Fruit fly (Drosophila melanogaster) Kc167 (cell line): ENCODE measurements around the gene CG7182.

Experiments
- Myc ChIP-seq: fragments of >200 bp; optimal IDR thresholded peaks from 2 replicates; lab custom pipeline; 2017; ENCODE audit warnings: missing external identifiers
- Sin3A ChIP-seq: fragments of >200 bp; optimal IDR thresholded peaks from 2 replicates; lab custom pipeline; 2018; ENCODE audit warnings: missing external identifiers
- h ChIP-seq: fragments of >200 bp; optimal IDR thresholded peaks from 3 replicates; lab custom pipeline; 2018; ENCODE audit warnings: missing external identifiers
- insv ChIP-seq: fragments of >200 bp; optimal IDR thresholded peaks from 3 replicates; lab custom pipeline; 2018; ENCODE audit warnings: missing external identifiers
- psq ChIP-seq: fragments of >200 bp; optimal IDR thresholded peaks from 2 replicates; lab custom pipeline; 2017; ENCODE audit warnings: missing external identifiers
- ttk ChIP-seq: sonication (Bioruptor generic); optimal IDR thresholded peaks from 2 replicates; lab custom pipeline; 2017; ENCODE audit warnings: missing external identifiers

CG7182 gene

dm6 chr3L:8346100-8346980, at the start of gene CG7182, which contains the start of gene GAPcenA:
Gene CG7182 (minus strand): TSS chr3L:8346382.
Gene GAPcenA (plus strand): TSS chr3L:8346561.
- TF ChIP-seq insv (lab: Kevin White, UChicago): no peak
- no peak for TF ChIP-seq psq
- no peak for TF ChIP-seq h (lab: Kevin White, UChicago)
- no peak for TF ChIP-seq ttk (lab: Kevin White, UChicago)
- no peak for TF ChIP-seq Myc (lab: Kevin White, UChicago)
- TF ChIP-seq Sin3A (lab: Kevin White, UChicago): no peak

- no peak for TF ChIP-seq Sin3A (lab: Kevin White, UChicago)
- no peak for TF ChIP-seq Myc (lab: Kevin White, UChicago)
- TF ChIP-seq insv (lab: Kevin White, UChicago): no peak
- TF ChIP-seq h (lab: Kevin White, UChicago): no peak
- no peak for TF ChIP-seq ttk (lab: Kevin White, UChicago)
- no peak for TF ChIP-seq psq
Observed at dm6 chr3L:8395630-8396168, 49.5 kb upstream of the CG7182 start, which contains the start of gene CG7120. Gene CG7120 (plus strand): TSS chr3L:8396000.

- TF ChIP-seq Sin3A (lab: Kevin White, UChicago) (no peak), insv (lab: Kevin White, UChicago) (no peak), psq (no peak), ttk (lab: Kevin White, UChicago) (no peak), h (lab: Kevin White, UChicago) (no peak), Myc (lab: Kevin White, UChicago) (no peak)
Observed at dm6 chr3L:8394944-8395343, 48.8 kb upstream of the CG7182 start.

dm6 chr3L:8394132-8394531, 48.0 kb upstream of the CG7182 start:
- no peak for TF ChIP-seq psq
- no peak for TF ChIP-seq ttk (lab: Kevin White, UChicago)

- TF ChIP-seq insv (lab: Kevin White, UChicago): no peak
- no peak for TF ChIP-seq h (lab: Kevin White, UChicago)
- TF ChIP-seq psq: no peak
- TF ChIP-seq Myc (lab: Kevin White, UChicago): no peak
- no peak for TF ChIP-seq Sin3A (lab: Kevin White, UChicago)
- no peak for TF ChIP-seq ttk (lab: Kevin White, UChicago)
Observed at dm6 chr3L:8393549-8393948, 47.4 kb upstream of the CG7182 start, which contains the start of gene Jon66Cii. Gene Jon66Cii (minus strand): TSS chr3L:8393649.

- TF ChIP-seq Sin3A (lab: Kevin White, UChicago) (no peak), insv (lab: Kevin White, UChicago) (no peak), psq (no peak), h (lab: Kevin White, UChicago) (no peak), ttk (lab: Kevin White, UChicago) (no peak), Myc (lab: Kevin White, UChicago) (no peak)
Observed at dm6 chr3L:8391240-8391639, 45.1 kb upstream of the CG7182 start, which contains the start of gene Jon66Ci. Gene Jon66Ci (plus strand): TSS chr3L:8391540.

dm6 chr3L:8385055-8385454, 38.9 kb upstream of the CG7182 start:
- no peak for TF ChIP-seq Myc (lab: Kevin White, UChicago)

- TF ChIP-seq Myc (lab: Kevin White, UChicago): no peak
- no peak for TF ChIP-seq ttk (lab: Kevin White, UChicago)
- TF ChIP-seq Sin3A (lab: Kevin White, UChicago): no peak
Observed at dm6 chr3L:8383968-8384367, 37.8 kb upstream of the CG7182 start.

- TF ChIP-seq psq (no peak), ttk (lab: Kevin White, UChicago) (no peak), insv (lab: Kevin White, UChicago) (no peak), Sin3A (lab: Kevin White, UChicago) (no peak), h (lab: Kevin White, UChicago) (no peak), Myc (lab: Kevin White, UChicago) (no peak)
Observed at dm6 chr3L:8379161-8379560, 33.0 kb upstream of the CG7182 start.

dm6 chr3L:8374107-8374506, 27.9 kb upstream of the CG7182 start:
- TF ChIP-seq h (lab: Kevin White, UChicago): no peak
- no peak for TF ChIP-seq psq
- no peak for TF ChIP-seq Myc (lab: Kevin White, UChicago)
- no peak for TF ChIP-seq ttk (lab: Kevin White, UChicago)
- no peak for TF ChIP-seq insv (lab: Kevin White, UChicago)
- TF ChIP-seq Sin3A (lab: Kevin White, UChicago): no peak

- TF ChIP-seq Myc (lab: Kevin White, UChicago) (no peak), h (lab: Kevin White, UChicago) (no peak), ttk (lab: Kevin White, UChicago) (no peak), psq (no peak), Sin3A (lab: Kevin White, UChicago) (no peak), insv (lab: Kevin White, UChicago) (no peak)
Observed at dm6 chr3L:8372035-8372434, 25.9 kb upstream of the CG7182 start, which contains the start of gene ImpE1. Gene ImpE1 (plus strand): TSS chr3L:8372405.

dm6 chr3L:8371538-8371937, 25.4 kb upstream of the CG7182 start:
- TF ChIP-seq Sin3A (lab: Kevin White, UChicago) (no peak), insv (lab: Kevin White, UChicago) (no peak), psq (no peak), Myc (lab: Kevin White, UChicago) (no peak), ttk (lab: Kevin White, UChicago) (no peak), h (lab: Kevin White, UChicago) (no peak)
